Worm (Caenorhabditis elegans) whole organism, mixed stage, embryonic: Measurements from ENCODE around the gene E01G4.3.

Experiments used
- M03D4.4 ChIP-seq: sonication (generic microtip); optimal IDR thresholded peaks from 2 replicates; lab custom pipeline; 2017; ENCODE audit warnings: mild to moderate bottlenecking, missing genetic modification characterization, missing compliant biosample characterization
- bed-3 ChIP-seq: fragments of 200-800 bp; sonication (Bioruptor generic); optimal IDR thresholded peaks from 3 replicates; lab custom pipeline; 2018; ENCODE audit warnings: mild to moderate bottlenecking, missing genetic modification characterization, moderate library complexity, missing compliant biosample characterization
- blmp-1 ChIP-seq: fragments of 150-350 bp; optimal IDR thresholded peaks from 2 replicates; lab custom pipeline; 2014; ENCODE audit warnings: missing biosample characterization, missing genetic modification characterization
- ceh-39 ChIP-seq: fragments of 150-350 bp; optimal IDR thresholded peaks from 2 replicates; lab custom pipeline; 2014; ENCODE audit warnings: missing biosample characterization, missing genetic modification characterization
- ceh-43 ChIP-seq: fragments of 200-800 bp; sonication (Bioruptor generic); optimal IDR thresholded peaks from 2 replicates; lab custom pipeline; 2018; ENCODE audit warnings: mild to moderate bottlenecking, missing genetic modification characterization, moderate library complexity, missing compliant biosample characterization
- ces-1 ChIP-seq: fragments of 150-350 bp; optimal IDR thresholded peaks from 2 replicates; lab custom pipeline; 2014; ENCODE audit warnings: missing biosample characterization, missing genetic modification reagents, missing genetic modification characterization
- drap-1 ChIP-seq: fragments of 200-800 bp; sonication (Bioruptor generic); optimal IDR thresholded peaks from 3 replicates; lab custom pipeline; 2018; ENCODE audit warnings: mild to moderate bottlenecking, missing genetic modification characterization, missing compliant biosample characterization
- elt-3 ChIP-seq: fragments of 150-350 bp; optimal IDR thresholded peaks from 2 replicates; lab custom pipeline; 2014; ENCODE audit warnings: missing biosample characterization, missing genetic modification characterization
- mls-2 ChIP-seq: sonication (generic microtip); optimal IDR thresholded peaks from 2 replicates; lab custom pipeline; 2016; ENCODE audit warnings: mild to moderate bottlenecking, missing genetic modification characterization, moderate library complexity, missing compliant biosample characterization
- pha-4 ChIP-seq: fragments of 150-350 bp; optimal IDR thresholded peaks from 2 replicates; lab custom pipeline; 2018; ENCODE audit warnings: missing biosample characterization, missing genetic modification reagents, missing genetic modification characterization
- snpc-4 ChIP-seq: fragments of 150-350 bp; optimal IDR thresholded peaks from 2 replicates; lab custom pipeline; 2014; ENCODE audit warnings: missing biosample characterization, missing genetic modification characterization
- sptf-1 ChIP-seq: sonication (generic microtip); optimal IDR thresholded peaks from 2 replicates; lab custom pipeline; 2017; ENCODE audit warnings: mild to moderate bottlenecking, missing genetic modification characterization, moderate library complexity, missing compliant biosample characterization

- TF ChIP-seq ceh-39 (tag; lab: Kevin White, UChicago) (no peak), blmp-1 (tag; lab: Kevin White, UChicago) (no peak), mls-2 (tag; lab: Kevin White, UChicago) (no peak), snpc-4 (tag; lab: Kevin White, UChicago) (no peak), ceh-43 (GFP tag; lab: Kevin White, UChicago) (no peak), bed-3 (GFP tag; lab: Kevin White, UChicago) (no peak), M03D4.4 (tag; lab: Kevin White, UChicago) (no peak), ces-1 (GFP tag; lab: Kevin White, UChicago) (no peak), pha-4 (tag; lab: Kevin White, UChicago) (no peak), elt-3 (tag; lab: Kevin White, UChicago) (no peak), drap-1 (no peak), sptf-1 (tag; lab: Kevin White, UChicago) (no peak)
These were observed 1.5 kb downstream of the E01G4.3 start for ce11 chrII:13467838-13468389.
